Worm (Caenorhabditis elegans) whole organism, young adult: Measurements from ENCODE around the gene rpc-2.
A peak's percentile ranks its signal among the peaks of the same experiment; 100 is the strongest.

Experiments
- B0019.2 ChIP-seq: fragments of 200-800 bp; sonication (Bioruptor generic); conservative IDR thresholded peaks from 2 replicates; pipeline ENCODE4 v1.3.6; 2022; ENCODE audit warnings: missing genetic modification reagents, missing genetic modification characterization, missing compliant biosample characterization
- B0261.1 ChIP-seq: sonication (generic microtip); optimal IDR thresholded peaks from 2 replicates; lab custom pipeline; 2016; ENCODE audit warnings: mild to moderate bottlenecking, missing genetic modification characterization, moderate library complexity, missing compliant biosample characterization
- C06A6.2 ChIP-seq: fragments of 200-800 bp; sonication (Bioruptor generic); conservative IDR thresholded peaks from 2 replicates; pipeline ENCODE4 v1.3.6; 2022; ENCODE audit warnings: missing genetic modification characterization, missing compliant biosample characterization
- D2030.7 ChIP-seq: fragments of 200-800 bp; sonication (Bioruptor generic); IDR thresholded peaks from 2 replicates; pipeline ENCODE4 v1.3.6; 2022; ENCODE audit warnings: missing genetic modification reagents, missing genetic modification characterization, missing compliant biosample characterization
- F33H1.4 ChIP-seq: fragments of 200-800 bp; sonication (Bioruptor generic); IDR thresholded peaks from 2 replicates; pipeline ENCODE4 v1.3.6; 2022; ENCODE audit warnings: missing genetic modification reagents, missing genetic modification characterization, missing compliant biosample characterization
- F39B2.1 ChIP-seq: fragments of 200-800 bp; sonication (Bioruptor generic); IDR thresholded peaks from 2 replicates; pipeline ENCODE4 v1.3.6; 2022; ENCODE audit warnings: missing genetic modification reagents, missing genetic modification characterization, missing compliant biosample characterization
- F49E8.2 ChIP-seq: sonication (generic microtip); optimal IDR thresholded peaks from 3 replicates; lab custom pipeline; 2017; ENCODE audit warnings: missing genetic modification characterization, mild to moderate bottlenecking, missing compliant biosample characterization, antibody characterized with exemption, moderate library complexity; ENCODE audit not compliant: insufficient read depth
- F57C9.4 ChIP-seq: sonication (generic microtip); optimal IDR thresholded peaks from 2 replicates; lab custom pipeline; 2017; ENCODE audit warnings: mild to moderate bottlenecking, missing genetic modification characterization, missing compliant biosample characterization
- Y53G8AR.9 ChIP-seq: fragments of 200-800 bp; sonication (Bioruptor generic); conservative IDR thresholded peaks from 2 replicates; pipeline ENCODE4 v1.3.6; 2022; ENCODE audit warnings: missing genetic modification reagents, missing genetic modification characterization, missing compliant biosample characterization
- Y79H2A.3 ChIP-seq: fragments of 200-800 bp; sonication (Bioruptor generic); conservative IDR thresholded peaks from 2 replicates; pipeline ENCODE4 v1.3.6; 2022; ENCODE audit warnings: missing genetic modification reagents, missing genetic modification characterization, missing compliant biosample characterization
- aptf-3 ChIP-seq: fragments of 200-800 bp; sonication (Bioruptor generic); IDR thresholded peaks from 2 replicates; pipeline ENCODE4 v1.3.6; 2022; ENCODE audit warnings: missing genetic modification characterization, missing compliant biosample characterization
- attf-6 ChIP-seq: fragments of 200-800 bp; sonication (Bioruptor generic); IDR thresholded peaks from 2 replicates; pipeline ENCODE4 v1.3.6; 2022; ENCODE audit warnings: missing genetic modification reagents, missing genetic modification characterization, missing compliant biosample characterization
- bed-1 ChIP-seq: fragments of 200-800 bp; sonication (Bioruptor generic); IDR thresholded peaks from 2 replicates; pipeline ENCODE4 v1.3.6; 2022; ENCODE audit warnings: missing genetic modification reagents, missing genetic modification characterization, missing compliant biosample characterization
- cebp-2 ChIP-seq: fragments of 200-800 bp; sonication (Bioruptor generic); IDR thresholded peaks from 2 replicates; pipeline ENCODE4 v1.3.6; 2022; ENCODE audit warnings: missing genetic modification characterization, missing compliant biosample characterization
- ceh-91 ChIP-seq: fragments of 200-800 bp; sonication (Bioruptor generic); IDR thresholded peaks from 2 replicates; pipeline ENCODE4 v1.3.6; 2022; ENCODE audit warnings: missing genetic modification reagents, missing genetic modification characterization, missing compliant biosample characterization
- chd-7 ChIP-seq: sonication (generic microtip); optimal IDR thresholded peaks from 2 replicates; lab custom pipeline; 2016; ENCODE audit warnings: mild to moderate bottlenecking, missing genetic modification characterization, moderate library complexity, missing compliant biosample characterization
- dpff-1 ChIP-seq: sonication (generic microtip); optimal IDR thresholded peaks from 2 replicates; lab custom pipeline; 2017; ENCODE audit warnings: mild to moderate bottlenecking, missing genetic modification characterization, missing compliant biosample characterization
- dpl-1 ChIP-seq: fragments of 150-350 bp; optimal IDR thresholded peaks from 2 replicates; lab custom pipeline; 2014; ENCODE audit warnings: missing biosample characterization, missing genetic modification reagents, missing genetic modification characterization
- efl-1 ChIP-seq: fragments of 150-350 bp; optimal IDR thresholded peaks from 2 replicates; lab custom pipeline; 2014; ENCODE audit warnings: missing biosample characterization, missing genetic modification reagents, missing genetic modification characterization
- egl-18 ChIP-seq: fragments of 200-800 bp; sonication (Bioruptor generic); IDR thresholded peaks from 2 replicates; pipeline ENCODE4 v1.3.6; 2022; ENCODE audit warnings: missing genetic modification reagents, missing genetic modification characterization, missing compliant biosample characterization
- hrde-1 ChIP-seq: sonication (generic microtip); optimal IDR thresholded peaks from 2 replicates; lab custom pipeline; 2016; ENCODE audit warnings: missing genetic modification characterization, mild to moderate bottlenecking, missing compliant biosample characterization, moderate library complexity, missing genotype, missing genetic modification reagents, borderline replicate concordance
- let-607 ChIP-seq, 2 experiments: fragments of 200-800 bp in 1 of 2; sonication (Bioruptor generic) in 1 of 2; sonication (generic microtip) in 1 of 2; optimal IDR thresholded peaks; 2 replicates each; lab custom pipeline; 2016 to 2018; ENCODE audit warnings: mild to moderate bottlenecking in 2 of 2, missing compliant biosample characterization in 2 of 2, missing genetic modification characterization in 2 of 2, moderate library complexity in 2 of 2, missing genotype in 1 of 2
- lin-54 ChIP-seq: fragments of 200-800 bp; sonication (Bioruptor generic); optimal IDR thresholded peaks from 2 replicates; lab custom pipeline; 2018; ENCODE audit warnings: mild to moderate bottlenecking, missing genetic modification characterization, missing compliant biosample characterization
- lsl-1 ChIP-seq: fragments of 200-800 bp; sonication (Bioruptor generic); optimal IDR thresholded peaks from 2 replicates; lab custom pipeline; 2018; ENCODE audit warnings: mild to moderate bottlenecking, missing genetic modification characterization, moderate library complexity, missing compliant biosample characterization
- madf-10 ChIP-seq: sonication (generic microtip); optimal IDR thresholded peaks from 2 replicates; lab custom pipeline; 2016; ENCODE audit warnings: mild to moderate bottlenecking, missing genetic modification characterization, missing compliant biosample characterization
- madf-6 ChIP-seq: fragments of 200-800 bp; sonication (Bioruptor generic); IDR thresholded peaks from 2 replicates; pipeline ENCODE4 v1.3.6; 2022; ENCODE audit warnings: missing genetic modification reagents, missing genetic modification characterization, missing compliant biosample characterization
- madf-8 ChIP-seq: fragments of 200-800 bp; sonication (Bioruptor generic); conservative IDR thresholded peaks from 2 replicates; pipeline ENCODE4 v1.3.6; 2022; ENCODE audit warnings: missing genetic modification reagents, missing genetic modification characterization, missing compliant biosample characterization
- nhr-80 ChIP-seq: sonication (generic microtip); optimal IDR thresholded peaks from 2 replicates; lab custom pipeline; 2016; ENCODE audit warnings: missing genetic modification characterization, missing compliant biosample characterization
- nhr-90 ChIP-seq: sonication (generic microtip); optimal IDR thresholded peaks from 2 replicates; lab custom pipeline; 2016; ENCODE audit warnings: missing genotype, mild to moderate bottlenecking, missing genetic modification characterization, missing compliant biosample characterization
- rec-8 ChIP-seq, 2 experiments: sonication (generic microtip); optimal IDR thresholded peaks; 2 replicates each; lab custom pipeline; 2016; ENCODE audit warnings: mild to moderate bottlenecking in 2 of 2, missing genetic modification characterization in 2 of 2, missing genetic modification reagents in 2 of 2, missing genotype in 2 of 2, missing biosample characterization in 1 of 2, missing compliant biosample characterization in 1 of 2, moderate library complexity in 1 of 2
- snpc-1.3 ChIP-seq: sonication (generic microtip); optimal IDR thresholded peaks from 2 replicates; lab custom pipeline; 2017; ENCODE audit warnings: missing genetic modification characterization, mild to moderate bottlenecking, missing compliant biosample characterization, antibody characterized with exemption, moderate library complexity, missing genotype, missing genetic modification reagents; ENCODE audit not compliant: insufficient read depth
- somi-1 ChIP-seq: fragments of 200-800 bp; sonication (Bioruptor generic); optimal IDR thresholded peaks from 2 replicates; lab custom pipeline; 2018; ENCODE audit warnings: mild to moderate bottlenecking, missing genetic modification characterization, missing compliant biosample characterization
- tbp1 ChIP-seq: fragments of 200-800 bp; sonication (Bioruptor generic); optimal IDR thresholded peaks from 2 replicates; lab custom pipeline; 2018; ENCODE audit warnings: mild to moderate bottlenecking, missing genetic modification characterization, missing compliant biosample characterization
- tbx-9 ChIP-seq: sonication (generic microtip); optimal IDR thresholded peaks from 2 replicates; lab custom pipeline; 2016; ENCODE audit warnings: borderline replicate concordance, missing genetic modification characterization, inconsistent platforms, missing compliant biosample characterization
- ztf-28 ChIP-seq: fragments of 200-800 bp; sonication (Bioruptor generic); IDR thresholded peaks from 2 replicates; pipeline ENCODE4 v1.3.6; 2022; ENCODE audit warnings: missing genetic modification reagents, missing genetic modification characterization, missing compliant biosample characterization
- ztf-3 ChIP-seq: fragments of 200-800 bp; sonication (Bioruptor generic); optimal IDR thresholded peaks from 2 replicates; lab custom pipeline; 2018; ENCODE audit warnings: mild to moderate bottlenecking, missing genetic modification characterization, missing compliant biosample characterization

rpc-2 gene

DNA sequence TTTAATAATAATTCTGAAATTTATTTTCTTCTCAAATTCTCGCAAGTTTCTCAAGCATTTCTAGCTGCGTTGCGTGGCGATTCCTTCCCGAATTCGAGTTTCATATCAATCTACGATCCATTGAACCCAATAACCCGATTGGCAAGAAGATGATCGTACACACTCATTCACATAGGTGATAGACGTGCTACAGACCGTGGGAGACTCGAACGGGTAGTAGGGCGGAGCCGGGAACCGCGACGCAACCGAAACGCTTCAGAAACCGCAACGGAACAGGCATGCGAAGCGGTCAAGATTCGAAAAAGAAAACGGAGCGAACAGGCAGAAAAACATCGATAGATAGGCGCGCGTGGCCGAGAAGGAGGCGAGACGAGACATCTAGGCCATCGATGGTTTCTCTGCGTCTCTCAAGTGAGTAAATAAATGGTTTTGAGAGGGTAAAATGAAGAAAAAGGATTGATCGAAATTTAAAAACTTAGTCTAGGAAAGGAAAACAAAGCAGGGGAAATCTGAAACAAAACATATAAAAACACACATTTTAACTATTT is 46.3 kb downstream of the rpc-2 start, which contains the start of gene madf-11 (continued):
- TF ChIP-seq nhr-90 (no peak), cebp-2 (no peak), madf-6 (GFP tag; lab: Robert Waterston, UW) (no peak), rec-8 (tag; optimal IDR thresholded peaks at IDR 0.05; lab: Kevin White, UChicago) (no peak), Y79H2A.3 (no peak), ceh-91 (GFP tag; lab: Robert Waterston, UW) (no peak), somi-1 (GFP tag; lab: Kevin White, UChicago) (no peak), aptf-3 (GFP tag; lab: Robert Waterston, UW) (no peak), ztf-28 (GFP tag; lab: Robert Waterston, UW) (no peak), B0261.1 (no peak), efl-1 (no peak), F57C9.4 (no peak), tbp1 (GFP tag; lab: Kevin White, UChicago) (peak; percentile 31), ztf-3 (GFP tag; lab: Kevin White, UChicago) (no peak), chd-7 (tag; lab: Kevin White, UChicago) (no peak), attf-6 (GFP tag; lab: Robert Waterston, UW) (no peak), Y53G8AR.9 (0 out of 2 replicates have a peak, but pooled peaks have one; percentile 42), F39B2.1 (GFP tag; lab: Robert Waterston, UW) (no peak), hrde-1 (tag; lab: Kevin White, UChicago) (no peak), bed-1 (GFP tag; lab: Robert Waterston, UW) (no peak), madf-10 (tag; lab: Kevin White, UChicago) (peak; percentile 7), tbx-9 (no peak), C06A6.2 (GFP tag; lab: Robert Waterston, UW) (no peak)

DNA sequence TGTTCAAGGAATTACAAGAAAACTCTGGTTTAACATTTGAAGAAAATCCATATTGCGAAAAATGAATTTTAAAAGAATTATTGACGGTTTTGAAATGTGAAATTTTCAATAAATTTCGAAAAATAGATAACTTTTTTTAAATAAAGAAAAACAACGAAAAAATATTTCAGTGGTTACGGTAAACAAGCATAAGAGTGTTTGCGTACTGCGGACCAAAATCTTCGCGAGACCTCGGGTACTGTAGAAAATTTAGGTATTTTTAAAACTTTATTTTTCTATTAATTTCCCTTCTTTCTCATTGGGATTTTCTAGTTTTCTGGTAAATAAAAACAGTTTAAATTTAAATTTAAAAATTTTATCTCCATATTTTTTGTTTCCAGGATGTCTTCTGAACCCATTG is 46.9 kb downstream of the rpc-2 start, which contains the start of gene xnd-1:
Gene xnd-1 (plus strand): TSS at position 381 of the 400 bp plus-strand sequence.
- TF ChIP-seq madf-6 (GFP tag; lab: Robert Waterston, UW) (peak; percentile 69), D2030.7 (peak; percentile 43; the same call in 1 of the 2 replicates), lin-54 (GFP tag; lab: Kevin White, UChicago) (peak; percentile 46), efl-1 (peak; percentile 41), B0019.2 (GFP tag; lab: Robert Waterston, UW) (peak; percentile 54; the same call in 1 of the 2 replicates), ztf-3 (GFP tag; lab: Kevin White, UChicago) (no peak), let-607 (tag; optimal IDR thresholded peaks at IDR 0.05; lab: Kevin White, UChicago) (no peak), lsl-1 (peak; percentile 95), ceh-91 (GFP tag; lab: Robert Waterston, UW) (peak; percentile 52), F33H1.4 (GFP tag; lab: Robert Waterston, UW) (peak; percentile 82), dpl-1 (peak; percentile 19), snpc-1.3 (tag; lab: Kevin White, UChicago) (peak; percentile 57), madf-8 (GFP tag; lab: Robert Waterston, UW) (0 out of 2 replicates have a peak, but pooled peaks have one; percentile 36), egl-18 (GFP tag; lab: Robert Waterston, UW) (no peak), F49E8.2 (tag; lab: Kevin White, UChicago) (peak; percentile 48)

DNA sequence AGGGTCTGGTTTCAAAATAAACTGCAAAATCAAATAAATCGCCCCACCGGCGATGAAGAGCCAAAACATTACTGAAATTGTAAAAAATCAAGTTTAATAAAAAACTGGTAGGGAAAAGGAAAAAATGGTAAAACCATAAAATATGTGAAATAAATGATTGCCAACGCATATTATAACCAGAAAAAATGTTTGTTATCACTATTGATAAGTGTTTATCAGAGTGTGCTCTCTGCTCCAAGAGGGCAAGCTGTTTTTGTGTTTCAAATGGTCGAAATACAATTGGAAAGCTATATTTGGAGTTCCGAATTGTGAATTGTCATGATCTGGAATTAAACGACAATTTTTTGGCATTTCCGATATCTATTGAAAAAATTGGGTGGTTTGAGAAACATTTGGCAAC is 53.1 kb downstream of the rpc-2 start, which contains the start of gene C05D2.8:
Gene C05D2.8 (minus strand): TSS at position 71 of the 400 bp plus-strand sequence.
- TF ChIP-seq nhr-80 (tag; lab: Kevin White, UChicago) = peak; percentile 65
- TF ChIP-seq dpff-1 (tag; lab: Kevin White, UChicago) = no peak
